Fruit fly (Drosophila melanogaster): Measurements from ENCODE around the gene Gr28b.

- TF ChIP-seq br (GFP tag; optimal IDR thresholded peaks at IDR 0.05) = no peak
- no peak for TF ChIP-seq Rel (GFP tag; optimal IDR thresholded peaks at IDR 0.05)
- no peak for TF ChIP-seq Rel (tag; optimal IDR thresholded peaks at IDR 0.05)
- no peak for TF ChIP-seq dsf (GFP tag; optimal IDR thresholded peaks at IDR 0.05; ENCODE audit: borderline replicate concordance)
- no peak for TF ChIP-seq N (GFP tag; optimal IDR thresholded peaks at IDR 0.05)
- no peak for TF ChIP-seq CrebA (GFP tag; optimal IDR thresholded peaks at IDR 0.05; ENCODE audit: borderline replicate concordance)
- no peak for TF ChIP-seq lola (GFP tag; optimal IDR thresholded peaks at IDR 0.05)
- TF ChIP-seq usp (GFP tag; optimal IDR thresholded peaks at IDR 0.05) = no peak
- no peak for TF ChIP-seq dl (GFP tag; optimal IDR thresholded peaks at IDR 0.05; ENCODE audit: insufficient read depth in 1 of 2, partially characterized antibody in 2 of 2)
- TF ChIP-seq CG9705 (GFP tag; optimal IDR thresholded peaks at IDR 0.05) = no peak
These were observed 21.5 kb downstream of the Gr28b start for dm6 chr2L:7440458-7441018.

Data from whole organism, wandering third instar larva.